Worm (Caenorhabditis elegans): ENCODE results near the gene F54D11.4.

DNA sequence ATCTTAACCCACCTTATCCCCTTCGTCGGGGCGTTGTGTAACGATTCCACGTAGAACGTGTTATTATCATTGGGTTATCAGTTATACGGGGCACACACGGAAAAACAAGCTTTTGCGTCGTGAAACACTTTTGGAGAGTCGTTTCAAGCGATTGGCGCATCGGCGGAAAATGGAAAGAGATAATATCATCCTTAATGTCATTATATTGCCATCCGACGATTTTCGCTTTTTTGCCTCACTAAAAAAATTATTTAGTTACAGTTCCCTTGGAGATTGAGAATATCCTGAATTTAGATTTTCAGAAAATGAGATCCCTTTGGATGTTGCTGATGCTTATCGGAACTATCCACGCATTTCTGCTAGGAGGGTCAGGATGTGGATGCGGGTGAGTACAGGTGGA is 32.6 kb downstream of the F54D11.4 start, which contains the start of gene F41F3.8:
- TF ChIP-seq lin-15B (tag; optimal IDR thresholded peaks at IDR 0.05) (no peak), aly-2 (tag; optimal IDR thresholded peaks at IDR 0.05) (no peak), dmd-9 (GFP tag; IDR thresholded peaks at IDR 0.05) (no peak), fos-1 (tag; optimal IDR thresholded peaks at IDR 0.05) (no peak), unc-62 (GFP tag; optimal IDR thresholded peaks at IDR 0.05 in 1 of 2) (no peak), unc-62 (tag; optimal IDR thresholded peaks at IDR 0.05) (no peak), Y5F2A.4 (GFP tag; optimal IDR thresholded peaks at IDR 0.05) (no peak), lsy-2 (tag; optimal IDR thresholded peaks at IDR 0.05) (no peak), nhr-237 (tag; optimal IDR thresholded peaks at IDR 0.05) (no peak), egl-43 (GFP tag; IDR thresholded peaks at IDR 0.05) (no peak), pqm-1 (tag; optimal IDR thresholded peaks at IDR 0.05) (no peak), madf-5 (GFP tag; IDR thresholded peaks at IDR 0.05) (no peak), nhr-25 (tag; optimal IDR thresholded peaks at IDR 0.05; ENCODE audit: borderline replicate concordance, insufficient read depth) (no peak), ceh-20 (GFP tag; IDR thresholded peaks at IDR 0.05) (no peak)
